Fruit fly (Drosophila melanogaster): Measurements from ENCODE around the gene PK2-R1.

Gene PK2-R1

dm6 chr3R:13333031-13333430, 5.1 kb upstream of the PK2-R1 start (continued):
- TF ChIP-seq Dip3 (GFP tag; optimal IDR thresholded peaks at IDR 0.05) (no peak), CG17912 (GFP tag; optimal IDR thresholded peaks at IDR 0.05) (no peak)

- TF ChIP-seq CG12769 (tag; optimal IDR thresholded peaks at IDR 0.05) (peak; percentile 15), Jarid2 (GFP tag; optimal IDR thresholded peaks at IDR 0.05) (peak; percentile 2), abd-A (tag; optimal IDR thresholded peaks at IDR 0.05) (peak; percentile 23), Adf1 (GFP tag; IDR thresholded peaks at IDR 0.05) (peak; percentile 79), Bgb (GFP tag; IDR thresholded peaks at IDR 0.05; ENCODE audit: partially characterized antibody) (0 out of 2 replicates have a peak, but pooled peaks have one; percentile 11), CG13894 (tag; optimal IDR thresholded peaks at IDR 0.05) (peak; percentile 56), scrt (GFP tag; optimal IDR thresholded peaks at IDR 0.05) (peak; percentile 83), lov (optimal IDR thresholded peaks at IDR 0.05) (no peak), lov (GFP tag; IDR thresholded peaks at IDR 0.05) (no peak), chinmo (GFP tag; IDR thresholded peaks at IDR 0.05; ENCODE audit: partially characterized antibody) (0 out of 4 replicates have a peak, but pooled peaks have one; percentile 36), CG9817 (tag; optimal IDR thresholded peaks at IDR 0.05) (no peak), CG4282 (GFP tag; optimal IDR thresholded peaks at IDR 0.05) (no peak), luna (GFP tag; optimal IDR thresholded peaks at IDR 0.05) (no peak), CG18599 (GFP tag; optimal IDR thresholded peaks at IDR 0.05) (no peak), CG9437 (GFP tag; optimal IDR thresholded peaks at IDR 0.05) (no peak), mirr (GFP tag; optimal IDR thresholded peaks at IDR 0.05) (no peak), phol (tag; optimal IDR thresholded peaks at IDR 0.05) (no peak), Nf-YC (tag; optimal IDR thresholded peaks at IDR 0.05) (no peak), Deaf1 (tag; optimal IDR thresholded peaks at IDR 0.05) (peak; percentile 90)
These were observed 4.1 kb upstream of the PK2-R1 start, which contains the start of gene PK2-R2 for dm6 chr3R:13334007-13334406. Gene PK2-R2 (minus strand): TSS chr3R:13334166.

dm6 chr3R:13353373-13353772, 15.2 kb downstream of the PK2-R1 start, which contains the start of gene mthl12:
Gene mthl12 (plus strand): TSS chr3R:13353673.
- TF ChIP-seq CG8765 (GFP tag; IDR thresholded peaks at IDR 0.05) (no peak), Side (GFP tag; optimal IDR thresholded peaks at IDR 0.05) (no peak), CG12942 (GFP tag; optimal IDR thresholded peaks at IDR 0.05) (no peak)

- no peak for TF ChIP-seq odd (GFP tag; optimal IDR thresholded peaks at IDR 0.05)
- no peak for TF ChIP-seq BEAF-32 (GFP tag; optimal IDR thresholded peaks at IDR 0.05)
- no peak for TF ChIP-seq org-1 (GFP tag; optimal IDR thresholded peaks at IDR 0.05)
- TF ChIP-seq Hr78 (GFP tag; optimal IDR thresholded peaks at IDR 0.05): no peak
- TF ChIP-seq abd-A (tag; optimal IDR thresholded peaks at IDR 0.05): peak; percentile 34
- peak; percentile 80 for TF ChIP-seq Ets65A (GFP tag)
- peak; percentile 70 for TF ChIP-seq scrt (GFP tag; optimal IDR thresholded peaks at IDR 0.05)
These were observed 18.8 kb downstream of the PK2-R1 start for dm6 chr3R:13356960-13357359.

- TF ChIP-seq bbx (GFP tag; IDR thresholded peaks at IDR 0.05; ENCODE audit: partially characterized antibody): no peak
- TF ChIP-seq fru (optimal IDR thresholded peaks at IDR 0.05): no peak
- peak; percentile 61 for TF ChIP-seq Med (GFP tag)
- no peak for TF ChIP-seq crol (GFP tag; IDR thresholded peaks at IDR 0.05)
- TF ChIP-seq CG15269 (tag; optimal IDR thresholded peaks at IDR 0.05): no peak
- TF ChIP-seq CG17385 (GFP tag; optimal IDR thresholded peaks at IDR 0.05): no peak
- peak; percentile 20 for TF ChIP-seq CG9437 (GFP tag; optimal IDR thresholded peaks at IDR 0.05)
- TF ChIP-seq sens (GFP tag): peak; percentile 51
- TF ChIP-seq emc (GFP tag; optimal IDR thresholded peaks at IDR 0.05): no peak
- TF ChIP-seq CG7372 (GFP tag; IDR thresholded peaks at IDR 0.05): peak; percentile 60; the same call in 1 of the 2 replicates
- no peak for TF ChIP-seq CG3407 (GFP tag; optimal IDR thresholded peaks at IDR 0.05)
- peak; percentile 30 for TF ChIP-seq CG3065 (GFP tag; optimal IDR thresholded peaks at IDR 0.05)
- no peak for TF ChIP-seq CG16815 (GFP tag; optimal IDR thresholded peaks at IDR 0.05)
These were observed 22.0 kb downstream of the PK2-R1 start for dm6 chr3R:13360108-13360507.

Measured in whole organism, embryonic.